Comparison of ENCODE assay signal across 1 fruit fly cellular context in the genomic region with DNA sequence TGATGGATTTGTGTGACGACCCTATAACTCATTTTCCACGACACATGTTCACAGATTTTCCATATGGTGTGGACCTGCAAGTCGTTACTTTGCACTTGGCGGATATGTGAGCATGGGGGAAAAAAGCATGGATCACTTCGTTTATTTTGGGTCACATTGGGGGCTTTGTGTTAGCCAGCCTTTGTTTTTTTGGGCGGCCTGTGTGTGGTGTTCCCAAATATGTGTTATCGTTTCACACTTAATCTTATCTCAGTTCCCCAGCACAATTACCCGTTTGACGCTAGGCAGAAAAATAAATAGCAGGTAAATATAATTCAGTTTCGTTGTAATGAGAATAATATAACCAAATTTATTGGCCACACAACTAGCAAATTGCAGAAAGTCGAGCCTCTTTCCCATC.
A peak's percentile ranks its signal among the peaks of the same experiment; 100 is the strongest.
TF ChIP-seq lines count a peak whose summit lies in the region.

No protein-coding gene starts in this region.

TF ChIP-seq in whole organism, embryonic, 481 proteins besides CTCF, POLR2A, EP300 and RAD21 (continued from another document):
- TF ChIP-seq grn (GFP tag; optimal IDR thresholded peaks at IDR 0.05; lab: Kevin White, UChicago) (peak; percentile 31), CG7372 (GFP tag; IDR thresholded peaks at IDR 0.05; lab: Robert Waterston, UW) (no peak), unpg (GFP tag; optimal IDR thresholded peaks at IDR 0.05; lab: Kevin White, UChicago) (no peak), CG6689 (GFP tag; IDR thresholded peaks at IDR 0.05; lab: Robert Waterston, UW) (no peak), GATAe (GFP tag; conservative IDR thresholded peaks at IDR 0.05; lab: Robert Waterston, UW) (peak; percentile 47; the same call in 1 of the 2 replicates), ATbp (GFP tag; optimal IDR thresholded peaks at IDR 0.05; lab: Kevin White, UChicago) (peak; percentile 5), sd (tag; optimal IDR thresholded peaks at IDR 0.05; lab: Kevin White, UChicago) (peak; percentile 51), CG30020 (tag; optimal IDR thresholded peaks at IDR 0.05; lab: Kevin White, UChicago) (no peak), gfzf (GFP tag; optimal IDR thresholded peaks at IDR 0.05; lab: Kevin White, UChicago) (no peak), CG14667 (GFP tag; IDR thresholded peaks at IDR 0.05; lab: Robert Waterston, UW) (no peak), CG13624 (GFP tag; optimal IDR thresholded peaks at IDR 0.05; lab: Kevin White, UChicago) (no peak), ci (GFP tag; IDR thresholded peaks at IDR 0.05; lab: Robert Waterston, UW) (peak; percentile 61; the same call in 1 of the 3 replicates), scrt (GFP tag; optimal IDR thresholded peaks at IDR 0.05; lab: Kevin White, UChicago) (no peak), CG15269 (tag; optimal IDR thresholded peaks at IDR 0.05; lab: Kevin White, UChicago) (peak; percentile 1), CG5180 (GFP tag; optimal IDR thresholded peaks at IDR 0.05; lab: Kevin White, UChicago) (no peak), fru (optimal IDR thresholded peaks at IDR 0.05; lab: Kevin White, UChicago) (no peak), CG31365 (tag; optimal IDR thresholded peaks at IDR 0.05; lab: Kevin White, UChicago) (no peak), CG10565 (GFP tag; optimal IDR thresholded peaks at IDR 0.05; lab: Kevin White, UChicago) (no peak), twi (tag; optimal IDR thresholded peaks at IDR 0.05; lab: Kevin White, UChicago) (peak; percentile 99), Hr78 (GFP tag; optimal IDR thresholded peaks at IDR 0.05; lab: Kevin White, UChicago) (peak in 1 of 2 experiments; percentile 1), CG17359 (tag; optimal IDR thresholded peaks at IDR 0.05; lab: Kevin White, UChicago) (no peak), CG9609 (GFP tag; optimal IDR thresholded peaks at IDR 0.05; lab: Kevin White, UChicago) (no peak), CG33213 (GFP tag; optimal IDR thresholded peaks at IDR 0.05; lab: Kevin White, UChicago) (no peak)
